Worm (Caenorhabditis elegans): Measurements from ENCODE around the gene C50D2.1.

- TF ChIP-seq dao-5 (tag; optimal IDR thresholded peaks at IDR 0.05) (no peak), him-1 (tag; optimal IDR thresholded peaks at IDR 0.05) (no peak)
Measured at ce11 chrII:135166-135565, 23.8 kb downstream of the C50D2.1 start, which contains the start of gene K10B4.1.

All from whole organism, L4/young adult.